Fruit fly (Drosophila melanogaster) whole organism, embryonic: ENCODE data around the gene ZIPIC.

ENCODE experiments used
- Ada2b ChIP-seq: fragments of 200-800 bp; sonication (Bioruptor generic); IDR thresholded peaks from 2 replicates; pipeline ENCODE4 v1.3.6; 2022; ENCODE audit warnings: missing biosample characterization, missing genetic modification characterization
- Antp ChIP-seq: fragments of 200-800 bp; sonication (Bioruptor generic); optimal IDR thresholded peaks from 3 replicates; lab custom pipeline; 2016; ENCODE audit warnings: missing biosample characterization, missing genetic modification characterization
- BEAF-32 ChIP-seq: fragments of 200-800 bp; sonication (Bioruptor generic); optimal IDR thresholded peaks from 3 replicates; lab custom pipeline; 2017; ENCODE audit warnings: missing biosample characterization, missing genetic modification characterization, mild to moderate bottlenecking, moderate library complexity, missing genetic modification reagents
- CG10274 ChIP-seq: fragments of 200-800 bp; sonication (Bioruptor generic); optimal IDR thresholded peaks from 3 replicates; lab custom pipeline; 2017; ENCODE audit warnings: missing biosample characterization, mild to moderate bottlenecking, missing genetic modification characterization
- CG12155 ChIP-seq: fragments of 200-800 bp; sonication (Bioruptor generic); optimal IDR thresholded peaks from 3 replicates; lab custom pipeline; 2016; ENCODE audit warnings: missing biosample characterization, missing genetic modification characterization
- CG12236 ChIP-seq: fragments of 200-800 bp; sonication (Bioruptor generic); optimal IDR thresholded peaks from 2 replicates; lab custom pipeline; 2016; ENCODE audit warnings: missing biosample characterization, missing genetic modification characterization
- CG1233 ChIP-seq: fragments of 200-800 bp; sonication (Bioruptor generic); optimal IDR thresholded peaks from 4 replicates; lab custom pipeline; 2018; ENCODE audit warnings: missing biosample characterization, mild to moderate bottlenecking, missing genetic modification characterization
- CG12744 ChIP-seq: fragments of 200-800 bp; sonication (Bioruptor generic); optimal IDR thresholded peaks from 2 replicates; lab custom pipeline; 2016; ENCODE audit warnings: missing biosample characterization, missing genetic modification characterization
- CG13296 ChIP-seq: fragments of 200-800 bp; sonication (Bioruptor generic); optimal IDR thresholded peaks from 3 replicates; lab custom pipeline; 2018; ENCODE audit warnings: missing biosample characterization, mild to moderate bottlenecking, missing genetic modification characterization
- CG13894 ChIP-seq: fragments of 200-800 bp; sonication (Bioruptor generic); optimal IDR thresholded peaks from 3 replicates; lab custom pipeline; 2018; ENCODE audit warnings: missing biosample characterization, mild to moderate bottlenecking, missing genetic modification characterization, moderate library complexity
- CG1603 ChIP-seq: fragments of 200-800 bp; sonication (Bioruptor generic); optimal IDR thresholded peaks from 2 replicates; lab custom pipeline; 2019; ENCODE audit warnings: missing biosample characterization, mild to moderate bottlenecking, missing genetic modification characterization, moderate library complexity
- CG18476 ChIP-seq: fragments of 200-800 bp; sonication (Bioruptor generic); optimal IDR thresholded peaks from 2 replicates; lab custom pipeline; 2016; ENCODE audit warnings: missing biosample characterization, mild to moderate bottlenecking, missing genetic modification characterization
- CG30431 ChIP-seq: fragments of 200-800 bp; sonication (Bioruptor generic); optimal IDR thresholded peaks from 2 replicates; lab custom pipeline; 2017; ENCODE audit warnings: missing biosample characterization, missing genetic modification characterization
- CG31388 ChIP-seq: fragments of 200-800 bp; sonication (Bioruptor generic); optimal IDR thresholded peaks from 2 replicates; lab custom pipeline; 2016; ENCODE audit warnings: missing biosample characterization, missing genetic modification characterization
- CG3163 ChIP-seq: fragments of 200-800 bp; sonication (Bioruptor generic); optimal IDR thresholded peaks from 3 replicates; lab custom pipeline; 2016; ENCODE audit warnings: missing biosample characterization, missing genetic modification characterization
- CG34376 ChIP-seq: fragments of 200-800 bp; sonication (Bioruptor generic); optimal IDR thresholded peaks from 2 replicates; lab custom pipeline; 2018; ENCODE audit warnings: missing biosample characterization, mild to moderate bottlenecking, missing genetic modification characterization
- CG43689 ChIP-seq: fragments of 200-800 bp; sonication (Bioruptor generic); IDR thresholded peaks from 2 replicates; pipeline ENCODE4 v1.3.6; 2022; ENCODE audit warnings: missing biosample characterization, missing genetic modification characterization
- CG6272 ChIP-seq: fragments of 200-800 bp; sonication (Bioruptor generic); IDR thresholded peaks from 2 replicates; pipeline ENCODE4 v1.3.6; 2022; ENCODE audit warnings: missing biosample characterization, missing genetic modification characterization
- CG6765 ChIP-seq: fragments of 200-800 bp; sonication (Bioruptor generic); optimal IDR thresholded peaks from 3 replicates; lab custom pipeline; 2017; ENCODE audit warnings: missing biosample characterization, mild to moderate bottlenecking, missing genetic modification characterization
- CG6813 ChIP-seq: fragments of 200-800 bp; sonication (Bioruptor generic); optimal IDR thresholded peaks from 2 replicates; lab custom pipeline; 2017; ENCODE audit warnings: missing biosample characterization, missing genetic modification characterization, mild to moderate bottlenecking, moderate library complexity, missing genetic modification reagents
- CG7928 ChIP-seq: fragments of 200-800 bp; sonication (Bioruptor generic); optimal IDR thresholded peaks from 2 replicates; lab custom pipeline; 2017; ENCODE audit warnings: missing biosample characterization, mild to moderate bottlenecking, missing genetic modification characterization
- CG7987 ChIP-seq: fragments of 200-800 bp; sonication (Bioruptor generic); optimal IDR thresholded peaks from 2 replicates; lab custom pipeline; 2018; ENCODE audit warnings: missing biosample characterization, mild to moderate bottlenecking, missing genetic modification characterization, moderate library complexity
- Dad ChIP-seq: fragments of 200-800 bp; sonication (Bioruptor generic); optimal IDR thresholded peaks from 3 replicates; lab custom pipeline; 2016; ENCODE audit warnings: missing biosample characterization, missing genetic modification characterization
- Dp ChIP-seq: fragments of 200-800 bp; sonication (Bioruptor generic); optimal IDR thresholded peaks from 2 replicates; lab custom pipeline; 2018; ENCODE audit warnings: missing biosample characterization, mild to moderate bottlenecking, missing genetic modification characterization, moderate library complexity
- Dref ChIP-seq: fragments of 200-800 bp; sonication (Bioruptor generic); IDR thresholded peaks from 2 replicates; pipeline ENCODE4 v1.3.6; 2022; ENCODE audit warnings: missing biosample characterization, missing genetic modification characterization
- Eip74EF ChIP-seq, 2 experiments: fragments of 200-800 bp in 1 of 2; fragments of >200 bp in 1 of 2; sonication (Bioruptor generic) in 1 of 2; optimal IDR thresholded peaks; 2 replicates each; lab custom pipeline; 2017 to 2019; ENCODE audit warnings: missing biosample characterization in 2 of 2, missing genetic modification characterization in 2 of 2, mild to moderate bottlenecking in 1 of 2, moderate library complexity in 1 of 2
- Fer1 ChIP-seq: fragments of 200-800 bp; sonication (Bioruptor generic); optimal IDR thresholded peaks from 2 replicates; lab custom pipeline; 2017; ENCODE audit warnings: missing biosample characterization, mild to moderate bottlenecking, missing genetic modification characterization
- Hr51 ChIP-seq, 2 experiments: fragments of 200-800 bp; sonication (Bioruptor generic); optimal IDR thresholded peaks; 2 replicates in 1 of 2; 3 replicates in 1 of 2; lab custom pipeline; 2016 to 2018; ENCODE audit warnings: missing biosample characterization in 2 of 2, missing genetic modification characterization in 2 of 2, mild to moderate bottlenecking in 1 of 2, moderate library complexity in 1 of 2
- Hsf ChIP-seq: fragments of 200-800 bp; sonication (Bioruptor generic); optimal IDR thresholded peaks from 3 replicates; lab custom pipeline; 2016; ENCODE audit warnings: missing biosample characterization, missing genetic modification characterization
- MBD-R2 ChIP-seq: fragments of 200-800 bp; sonication (Bioruptor generic); IDR thresholded peaks from 2 replicates; pipeline ENCODE4 v1.3.6; 2022; ENCODE audit warnings: missing biosample characterization, missing genetic modification characterization
- Med ChIP-seq: fragments of 200-800 bp; sonication (Bioruptor generic); peaks from one replicate; lab custom pipeline; 2016; ENCODE audit warnings: missing biosample characterization, missing genetic modification characterization, mild to moderate bottlenecking, inconsistent platforms, moderate library complexity
- NC2α ChIP-seq: fragments of 200-800 bp; sonication (Bioruptor generic); optimal IDR thresholded peaks from 2 replicates; lab custom pipeline; 2016; ENCODE audit warnings: missing biosample characterization, missing genetic modification characterization
- Ravus ChIP-seq: fragments of 200-800 bp; sonication (Bioruptor generic); IDR thresholded peaks from 2 replicates; pipeline ENCODE4 v1.3.6; 2022; ENCODE audit warnings: missing biosample characterization, missing genetic modification characterization
- Tbp ChIP-seq: fragments of >200 bp; optimal IDR thresholded peaks from 2 replicates; lab custom pipeline; 2018; ENCODE audit warnings: missing biosample characterization, missing genetic modification characterization
- ara ChIP-seq: fragments of 200-800 bp; sonication (Bioruptor generic); IDR thresholded peaks from 2 replicates; pipeline ENCODE4 v1.3.6; 2022; ENCODE audit warnings: missing biosample characterization, missing genetic modification characterization
- br ChIP-seq: fragments of >200 bp; optimal IDR thresholded peaks from 2 replicates; lab custom pipeline; 2017
- caup ChIP-seq: fragments of 200-800 bp; sonication (Bioruptor generic); optimal IDR thresholded peaks from 3 replicates; lab custom pipeline; 2017; ENCODE audit warnings: missing biosample characterization, mild to moderate bottlenecking, missing genetic modification characterization, moderate library complexity; ENCODE audit not compliant: severe bottlenecking
- crp ChIP-seq, 2 experiments: fragments of 200-800 bp; sonication (Bioruptor generic); optimal IDR thresholded peaks; 2 replicates in 1 of 2; 3 replicates in 1 of 2; lab custom pipeline; 2017; ENCODE audit warnings: missing biosample characterization in 2 of 2, missing genetic modification characterization in 2 of 2, mild to moderate bottlenecking in 1 of 2, moderate library complexity in 1 of 2
- fd102C ChIP-seq: fragments of 200-800 bp; sonication (Bioruptor generic); optimal IDR thresholded peaks from 2 replicates; lab custom pipeline; 2018; ENCODE audit warnings: missing biosample characterization, mild to moderate bottlenecking, missing genetic modification characterization, moderate library complexity
- hkb ChIP-seq, 2 experiments: fragments of 200-800 bp in 1 of 2; fragments of >200 bp in 1 of 2; sonication (Bioruptor generic) in 1 of 2; IDR thresholded peaks in 1 of 2; optimal IDR thresholded peaks in 1 of 2; 2 replicates each; pipeline versions ENCODE4 v1.3.6 to Lab custom; 2017 to 2022; ENCODE audit warnings: missing biosample characterization in 1 of 2, missing genetic modification characterization in 1 of 2
- knrl ChIP-seq: fragments of 200-800 bp; sonication (Bioruptor generic); IDR thresholded peaks from 3 replicates; pipeline ENCODE4 v1.3.6; 2022; ENCODE audit warnings: missing biosample characterization, missing genetic modification characterization; ENCODE audit not compliant: partially characterized antibody
- nau ChIP-seq: fragments of 200-800 bp; sonication (Bioruptor generic); optimal IDR thresholded peaks from 3 replicates; lab custom pipeline; 2017; ENCODE audit warnings: missing biosample characterization, mild to moderate bottlenecking, missing genetic modification characterization, missing genetic modification reagents
- peb ChIP-seq: fragments of 200-800 bp; sonication (Bioruptor generic); IDR thresholded peaks from 2 replicates; pipeline ENCODE4 v1.3.6; 2022; ENCODE audit warnings: missing biosample characterization, missing genetic modification characterization
- phol ChIP-seq: fragments of 200-800 bp; sonication (Bioruptor generic); optimal IDR thresholded peaks from 3 replicates; lab custom pipeline; 2018; ENCODE audit warnings: missing biosample characterization, mild to moderate bottlenecking, missing genetic modification characterization, moderate library complexity
- psq ChIP-seq: fragments of 200-800 bp; sonication (Bioruptor generic); optimal IDR thresholded peaks from 2 replicates; lab custom pipeline; 2017; ENCODE audit warnings: missing biosample characterization, missing genetic modification characterization
- salm ChIP-seq: fragments of 200-800 bp; sonication (Bioruptor generic); optimal IDR thresholded peaks from 2 replicates; lab custom pipeline; 2018; ENCODE audit warnings: missing biosample characterization, mild to moderate bottlenecking, missing genetic modification characterization
- stwl ChIP-seq: fragments of 200-800 bp; sonication (Bioruptor generic); optimal IDR thresholded peaks from 3 replicates; lab custom pipeline; 2018; ENCODE audit warnings: missing biosample characterization, mild to moderate bottlenecking, missing genetic modification characterization, moderate library complexity
- trem ChIP-seq: fragments of 200-800 bp; optimal IDR thresholded peaks from 3 replicates; lab custom pipeline; 2019; ENCODE audit warnings: missing biosample characterization, mild to moderate bottlenecking, missing genetic modification characterization, moderate library complexity
- trh ChIP-seq: fragments of 200-800 bp; sonication (Bioruptor generic); optimal IDR thresholded peaks from 2 replicates; lab custom pipeline; 2016; ENCODE audit warnings: missing biosample characterization, missing genetic modification characterization
- ttk ChIP-seq: fragments of 200-800 bp; sonication (Bioruptor generic); IDR thresholded peaks from 2 replicates; pipeline ENCODE4 v2.1.2; 2022; ENCODE audit warnings: missing biosample characterization, missing genetic modification characterization
- vvl ChIP-seq: fragments of 200-800 bp; sonication (Bioruptor generic); IDR thresholded peaks from 2 replicates; pipeline ENCODE4 v1.3.6; 2022; ENCODE audit warnings: missing biosample characterization, missing genetic modification characterization

ZIPIC gene

DNA sequence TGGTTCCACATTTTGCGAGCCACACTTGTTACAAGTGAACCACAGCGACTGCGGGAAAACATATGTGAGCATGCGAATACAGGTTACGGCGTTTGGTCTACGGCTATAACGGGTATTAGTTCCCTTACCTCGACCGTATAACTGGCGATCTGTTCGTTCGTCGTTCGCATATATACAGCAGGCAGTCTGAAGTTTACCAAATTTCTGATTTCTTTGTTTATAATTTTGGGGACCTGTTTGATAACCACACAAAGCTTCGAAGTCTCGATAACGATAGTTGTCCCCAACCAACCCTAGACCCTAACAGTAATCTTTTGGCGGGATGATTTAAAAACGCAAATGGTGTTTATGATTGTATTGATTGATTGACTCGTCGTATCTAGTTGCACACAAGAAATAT lies 43.5 kb downstream of the ZIPIC start, which contains the start of gene Acph-1 (continued):
- TF ChIP-seq Fer1 (GFP tag; lab: Kevin White, UChicago) (peak; percentile 24), CG7987 (no peak), Dref (GFP tag; lab: Robert Waterston, UW) (peak; percentile 69), CG7928 (GFP tag; lab: Kevin White, UChicago) (no peak), MBD-R2 (GFP tag; lab: Robert Waterston, UW) (peak; percentile 41), knrl (no peak), CG10274 (no peak), peb (GFP tag; lab: Robert Waterston, UW) (no peak), ara (GFP tag; lab: Robert Waterston, UW) (no peak), Tbp (GFP tag; lab: Kevin White, UChicago) (no peak), CG18476 (GFP tag; lab: Kevin White, UChicago) (no peak), CG12236 (GFP tag; lab: Kevin White, UChicago) (no peak), phol (tag; lab: Kevin White, UChicago) (no peak), CG13894 (tag; lab: Kevin White, UChicago) (peak; percentile 55), Dad (GFP tag; lab: Kevin White, UChicago) (no peak), br (lab: Kevin White, UChicago) (no peak), psq (no peak), BEAF-32 (GFP tag; lab: Kevin White, UChicago) (peak; percentile 17), CG34376 (no peak), Hsf (GFP tag; lab: Kevin White, UChicago) (no peak), CG12155 (GFP tag; lab: Kevin White, UChicago) (no peak), Dp (peak; percentile 82), CG6813 (GFP tag; lab: Kevin White, UChicago) (no peak), CG6272 (no peak), Ravus (GFP tag; lab: Robert Waterston, UW) (no peak), hkb (optimal IDR thresholded peaks at IDR 0.05; lab: Kevin White, UChicago) (no peak), hkb (GFP tag; IDR thresholded peaks at IDR 0.05; lab: Robert Waterston, UW) (no peak), Med (GFP tag; lab: Kevin White, UChicago) (peak; percentile 62), CG1233 (no peak), nau (GFP tag; lab: Kevin White, UChicago) (no peak), NC2α (GFP tag; lab: Kevin White, UChicago) (no peak), CG1603 (tag; lab: Kevin White, UChicago) (no peak), Ada2b (GFP tag; lab: Robert Waterston, UW) (no peak), CG43689 (GFP tag; lab: Robert Waterston, UW) (no peak), fd102C (GFP tag; lab: Kevin White, UChicago) (no peak), crp (GFP tag; optimal IDR thresholded peaks at IDR 0.05; lab: Kevin White, UChicago) (peak in 1 of 2 experiments; percentile 21)

dm6 chr3R:29990681-29991080 lies 46.0 kb downstream of the ZIPIC start:
- TF ChIP-seq stwl (no peak), CG6813 (GFP tag; lab: Kevin White, UChicago) (peak; percentile 33), Eip74EF (GFP tag; optimal IDR thresholded peaks at IDR 0.05; lab: Kevin White, UChicago) (peak in 1 of 2 experiments; percentile 7), ttk (GFP tag; lab: Robert Waterston, UW) (no peak), CG13296 (GFP tag; lab: Kevin White, UChicago) (peak; percentile 8), Hr51 (GFP tag; optimal IDR thresholded peaks at IDR 0.05; lab: Kevin White, UChicago) (no peak), CG30431 (no peak), vvl (no peak), salm (tag; lab: Kevin White, UChicago) (no peak), Antp (GFP tag; lab: Kevin White, UChicago) (no peak), CG12744 (GFP tag; lab: Kevin White, UChicago) (no peak), trem (tag; lab: Kevin White, UChicago) (no peak), trh (GFP tag; lab: Kevin White, UChicago) (no peak), CG6765 (GFP tag; lab: Kevin White, UChicago) (peak; percentile 50), CG31388 (no peak), CG3163 (no peak), caup (GFP tag; lab: Kevin White, UChicago) (peak; percentile 38), CG34376 (peak; percentile 17)
